Fruit fly (Drosophila melanogaster): ENCODE measurements around the gene CG32318.

CG32318 gene

DNA sequence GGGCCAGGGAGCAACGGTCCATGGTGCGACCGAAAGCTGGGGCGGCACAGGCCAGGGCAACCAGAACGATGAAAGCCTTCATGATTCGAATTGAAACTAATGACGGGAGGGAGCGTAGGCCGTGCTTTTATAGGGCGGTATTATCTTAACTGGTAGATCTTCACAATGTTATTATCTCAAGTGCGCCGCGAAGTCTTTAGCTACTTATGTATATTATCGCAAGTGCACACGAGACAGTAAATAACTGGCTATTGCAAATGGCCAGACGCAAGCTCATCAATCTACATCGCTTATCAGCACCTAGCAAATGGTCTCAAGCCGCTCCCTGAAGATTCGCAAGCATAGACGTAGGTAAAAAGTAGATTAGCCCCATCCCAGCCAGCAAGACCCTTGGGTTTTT, 35.6 kb downstream of the CG32318 start, which contains the start of gene LysD:
Gene LysD, minus strand, starts transcription at position 101 of the 400 bp plus-strand sequence.
- TF ChIP-seq CG14655 (GFP tag; optimal IDR thresholded peaks at IDR 0.05) (no peak), CG10348 (GFP tag; IDR thresholded peaks at IDR 0.05) (no peak), CG12605 (GFP tag; IDR thresholded peaks at IDR 0.05) (no peak), CG4496 (GFP tag; IDR thresholded peaks at IDR 0.05) (no peak), CG34367 (tag; optimal IDR thresholded peaks at IDR 0.05) (no peak), Ets98B (GFP tag; IDR thresholded peaks at IDR 0.05) (no peak), fd96Ca (GFP tag; IDR thresholded peaks at IDR 0.05) (no peak), Pif1B (GFP tag; optimal IDR thresholded peaks at IDR 0.05) (no peak), Snoo (tag; optimal IDR thresholded peaks at IDR 0.05) (no peak)

DNA sequence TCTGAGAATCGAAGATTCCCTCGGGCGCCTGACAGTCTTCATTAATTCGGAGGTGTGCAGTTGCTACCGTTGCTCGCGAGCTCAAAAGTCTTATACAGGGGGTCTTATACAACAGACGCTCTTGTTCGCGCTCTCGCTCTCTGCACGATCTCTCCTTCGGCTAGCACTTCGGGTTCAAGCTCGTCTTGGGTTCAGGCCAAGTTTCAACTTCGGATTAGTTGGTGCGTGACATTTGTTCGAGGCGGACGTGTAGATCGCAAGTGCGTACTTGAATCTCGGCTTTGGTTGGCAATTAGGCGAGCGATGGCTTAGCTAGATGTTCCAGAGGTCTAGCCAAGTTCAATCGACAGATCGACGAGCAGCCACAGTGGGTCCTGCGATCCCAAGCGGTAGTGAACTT, 38.5 kb downstream of the CG32318 start:
- TF ChIP-seq CG9948 (tag; optimal IDR thresholded peaks at IDR 0.05) (no peak), CG15710 (tag; optimal IDR thresholded peaks at IDR 0.05) (no peak), CG12605 (GFP tag; IDR thresholded peaks at IDR 0.05) (peak; percentile 20; the same call in 1 of the 2 replicates), EcR (GFP tag; optimal IDR thresholded peaks at IDR 0.05) (peak; percentile 51), Ets98B (GFP tag; IDR thresholded peaks at IDR 0.05) (peak; percentile 49; the same call in 1 of the 2 replicates)

DNA sequence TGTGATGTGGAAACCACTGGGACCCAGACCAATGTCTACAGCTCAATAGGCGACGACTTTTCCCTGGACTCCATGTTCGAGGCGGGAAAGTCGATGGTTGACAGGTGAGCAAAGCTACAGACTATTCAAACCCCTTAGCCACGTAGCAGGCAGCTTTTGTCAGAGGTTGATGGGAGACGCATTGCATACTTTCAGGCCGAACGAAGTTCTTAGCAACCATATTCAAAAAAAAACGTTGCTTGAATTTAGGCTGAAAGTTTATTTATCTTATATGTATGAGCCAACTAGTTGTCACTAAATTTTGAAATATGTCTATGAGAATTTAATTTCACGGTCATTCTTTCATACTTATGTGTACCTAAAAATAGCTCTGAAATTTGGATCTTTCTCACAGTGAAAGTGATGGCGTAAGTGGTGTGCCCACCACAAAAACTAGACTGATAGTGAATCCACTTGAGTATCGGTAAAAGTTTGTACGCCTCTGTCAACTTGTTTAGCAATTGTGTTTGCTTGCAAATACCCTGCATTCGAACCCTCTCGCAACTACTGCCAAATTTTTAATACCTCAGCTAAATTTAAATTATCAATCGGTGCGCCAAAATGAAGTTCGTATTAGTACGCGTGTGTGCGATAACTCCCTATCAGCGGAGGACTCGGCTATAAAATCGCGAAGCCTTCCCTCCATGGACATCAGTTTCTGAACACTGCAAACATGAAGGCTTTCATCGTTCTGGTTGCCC, 39.9 kb downstream of the CG32318 start, which contains the start of gene LysB:
Gene LysB, plus strand, starts transcription at position 690 of the 740 bp plus-strand sequence.
- TF ChIP-seq CG14655 (GFP tag; optimal IDR thresholded peaks at IDR 0.05) (no peak), gl (tag; optimal IDR thresholded peaks at IDR 0.05) (no peak), CG12605 (GFP tag; IDR thresholded peaks at IDR 0.05) (no peak), CG10348 (GFP tag; IDR thresholded peaks at IDR 0.05) (no peak), Pif1A (GFP tag; optimal IDR thresholded peaks at IDR 0.05) (no peak), fd96Ca (GFP tag; IDR thresholded peaks at IDR 0.05) (no peak), CG32121 (GFP tag; IDR thresholded peaks at IDR 0.05) (no peak), Pif1B (GFP tag; optimal IDR thresholded peaks at IDR 0.05) (no peak)

DNA sequence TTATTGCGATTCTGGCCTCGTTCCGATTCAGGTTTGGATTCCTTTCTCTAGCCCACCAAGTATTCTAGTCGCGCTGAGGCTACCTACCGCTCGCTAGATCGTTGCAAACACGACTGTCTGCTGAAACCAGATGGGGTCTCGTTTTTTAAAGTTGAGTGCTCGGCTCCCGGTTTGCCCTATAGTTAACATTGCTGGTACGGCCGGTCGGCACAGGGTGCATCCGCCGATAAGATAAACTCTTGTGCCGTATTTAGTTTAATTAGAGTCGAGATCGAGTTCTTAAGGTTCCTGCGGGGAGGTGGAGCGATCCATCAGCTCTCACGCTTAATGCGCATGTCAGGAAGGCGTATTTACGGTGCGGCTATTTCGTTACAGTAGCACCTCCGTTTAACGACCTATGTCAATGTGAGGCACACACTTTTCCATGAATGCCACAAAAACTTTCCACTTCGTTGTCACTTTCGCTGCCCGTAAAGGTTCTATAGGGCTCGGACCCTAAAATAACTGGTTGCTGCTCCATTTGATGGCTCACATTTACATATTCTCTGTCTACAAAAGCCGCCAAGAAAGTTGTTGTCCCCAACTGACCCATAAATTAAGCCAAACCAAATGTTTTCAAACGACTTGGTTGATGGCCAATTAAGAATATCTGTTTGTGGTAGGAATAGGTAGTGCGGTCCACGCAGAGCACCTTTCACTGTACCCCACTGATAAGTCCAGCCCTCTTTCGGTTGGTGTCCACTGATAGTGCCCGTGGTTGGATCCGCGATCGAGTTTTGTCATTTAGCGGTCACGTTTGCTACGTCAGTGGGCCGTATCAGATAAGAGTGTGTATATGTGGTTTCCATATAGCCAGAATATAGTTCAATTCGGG, 41.8 kb downstream of the CG32318 start, which contains the start of gene CG9119:
Gene CG9119, minus strand, starts transcription at position 122 of the 874 bp plus-strand sequence.
- peak; percentile 30 for TF ChIP-seq CG9948 (tag; optimal IDR thresholded peaks at IDR 0.05)
- peak; percentile 51 for TF ChIP-seq CG14655 (GFP tag; optimal IDR thresholded peaks at IDR 0.05)
- peak; percentile 30 for TF ChIP-seq CG8301 (tag; optimal IDR thresholded peaks at IDR 0.05)
- no peak for TF ChIP-seq D1 (tag; optimal IDR thresholded peaks at IDR 0.05)
- peak; percentile 54 for TF ChIP-seq CG15710 (tag; optimal IDR thresholded peaks at IDR 0.05)
- TF ChIP-seq CG17806 (tag; optimal IDR thresholded peaks at IDR 0.05) = peak; percentile 8
- TF ChIP-seq Pif1A (GFP tag; optimal IDR thresholded peaks at IDR 0.05) = peak; percentile 6
- TF ChIP-seq CG4496 (GFP tag; IDR thresholded peaks at IDR 0.05) = no peak
- TF ChIP-seq fd96Ca (GFP tag; IDR thresholded peaks at IDR 0.05) = peak; percentile 38; the same call in 1 of the 3 replicates
- TF ChIP-seq EcR (GFP tag; optimal IDR thresholded peaks at IDR 0.05) = peak; percentile 82
- no peak for TF ChIP-seq gl (tag; optimal IDR thresholded peaks at IDR 0.05)
- peak; percentile 55 for TF ChIP-seq CG8159 (tag; optimal IDR thresholded peaks at IDR 0.05)
- peak; percentile 21 for TF ChIP-seq CG13204 (GFP tag; optimal IDR thresholded peaks at IDR 0.05)

DNA sequence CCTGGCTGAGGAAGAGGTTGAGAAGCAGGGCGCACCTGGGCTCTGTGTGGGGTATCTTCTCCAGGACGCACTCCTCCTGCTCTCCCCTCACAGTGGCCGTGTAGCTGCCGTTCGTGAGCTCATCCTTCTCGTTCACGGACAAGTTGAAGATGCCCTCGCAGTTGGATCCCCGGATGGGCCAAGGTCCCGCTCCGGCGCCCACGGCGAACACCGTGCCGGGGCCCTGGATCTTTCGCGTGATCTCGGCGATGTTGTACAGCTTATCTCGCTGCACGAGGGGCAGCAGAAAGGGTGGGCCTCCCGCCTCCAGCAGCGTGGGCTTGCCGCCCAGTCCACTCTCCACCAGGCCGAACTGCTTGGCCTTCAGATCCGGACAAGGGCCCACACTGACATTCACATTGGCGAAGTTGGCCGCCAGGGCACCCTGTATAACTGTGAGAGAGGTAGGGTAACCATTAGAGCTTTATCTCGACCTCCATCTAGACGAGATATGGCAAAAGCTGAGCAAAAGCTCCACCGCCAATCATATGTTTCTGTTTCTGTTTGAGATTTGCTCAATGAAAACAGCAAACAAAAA, 42.8 kb downstream of the CG32318 start:
- no peak for TF ChIP-seq CG8159 (tag; optimal IDR thresholded peaks at IDR 0.05)
- peak; percentile 52; the same call in 2 of the 3 replicates for TF ChIP-seq CG4496 (GFP tag; IDR thresholded peaks at IDR 0.05)
- TF ChIP-seq Pif1A (GFP tag; optimal IDR thresholded peaks at IDR 0.05) = no peak

DNA sequence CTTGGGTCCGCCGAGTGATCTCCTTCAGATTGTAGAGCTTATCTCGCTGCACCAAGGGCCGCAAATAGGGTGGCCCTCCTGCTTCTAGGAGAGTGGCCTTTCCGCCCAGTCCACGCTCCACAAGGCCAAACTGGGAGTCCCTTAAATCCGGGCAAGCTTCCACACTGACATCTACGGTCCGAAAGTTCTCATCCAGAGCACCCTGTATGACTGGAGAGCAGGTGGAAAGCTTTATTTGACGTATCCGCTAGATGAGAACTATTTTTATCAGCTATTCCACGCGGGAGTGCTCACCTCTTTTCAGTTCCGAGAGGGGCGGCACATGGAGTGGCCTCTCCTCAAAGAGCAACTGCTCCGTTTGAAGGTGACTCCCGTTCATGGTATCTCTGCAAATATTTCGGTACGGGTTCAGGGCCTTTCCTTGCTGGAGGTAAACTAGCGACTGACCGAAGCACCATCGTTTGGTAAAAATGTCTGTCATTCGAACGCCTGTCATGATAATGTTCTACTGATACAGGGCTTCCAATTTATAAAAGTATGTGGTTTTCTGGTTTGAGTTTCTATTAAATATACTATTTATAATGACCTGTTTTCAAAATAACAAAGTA, 44.0 kb downstream of the CG32318 start, which contains the start of gene meep:
Gene meep, minus strand, starts transcription at position 449 of the 608 bp plus-strand sequence.
- no peak for TF ChIP-seq gl (tag; optimal IDR thresholded peaks at IDR 0.05)
- TF ChIP-seq D1 (tag; optimal IDR thresholded peaks at IDR 0.05) = no peak
- no peak for TF ChIP-seq Pif1A (GFP tag; optimal IDR thresholded peaks at IDR 0.05)
- no peak for TF ChIP-seq Pif1B (GFP tag; optimal IDR thresholded peaks at IDR 0.05)
- no peak for TF ChIP-seq CG4496 (GFP tag; IDR thresholded peaks at IDR 0.05)
- TF ChIP-seq CG34367 (tag; optimal IDR thresholded peaks at IDR 0.05) = no peak
- no peak for TF ChIP-seq CG32121 (GFP tag; IDR thresholded peaks at IDR 0.05)
- TF ChIP-seq CG12605 (GFP tag; IDR thresholded peaks at IDR 0.05) = no peak
- no peak for TF ChIP-seq CG8301 (tag; optimal IDR thresholded peaks at IDR 0.05)
- no peak for TF ChIP-seq Ets98B (GFP tag; IDR thresholded peaks at IDR 0.05)
- TF ChIP-seq CG9948 (tag; optimal IDR thresholded peaks at IDR 0.05) = no peak
- TF ChIP-seq CG14655 (GFP tag; optimal IDR thresholded peaks at IDR 0.05) = no peak
- no peak for TF ChIP-seq CG13204 (GFP tag; optimal IDR thresholded peaks at IDR 0.05)
- TF ChIP-seq CG10348 (GFP tag; IDR thresholded peaks at IDR 0.05) = no peak
- no peak for TF ChIP-seq fd96Ca (GFP tag; IDR thresholded peaks at IDR 0.05)
- TF ChIP-seq CG17806 (tag; optimal IDR thresholded peaks at IDR 0.05) = no peak
- TF ChIP-seq CG8159 (tag; optimal IDR thresholded peaks at IDR 0.05) = no peak
- TF ChIP-seq rn (GFP tag; IDR thresholded peaks at IDR 0.05) = no peak
- no peak for TF ChIP-seq CG15710 (tag; optimal IDR thresholded peaks at IDR 0.05)
- TF ChIP-seq EcR (GFP tag; optimal IDR thresholded peaks at IDR 0.05) = no peak
